Fruit fly (Drosophila melanogaster) whole organism, embryonic: ENCODE results near the gene edin.

Experiments
- Ada2b ChIP-seq: fragments of 200-800 bp; sonication (Bioruptor generic); IDR thresholded peaks from 2 replicates; pipeline ENCODE4 v1.3.6; 2022; ENCODE audit warnings: missing biosample characterization, missing genetic modification characterization
- Bdp1 ChIP-seq: fragments of 200-800 bp; sonication (Bioruptor generic); optimal IDR thresholded peaks from 3 replicates; lab custom pipeline; 2016; ENCODE audit warnings: missing biosample characterization, missing genetic modification characterization
- CG10959 ChIP-seq: fragments of 200-800 bp; sonication (Bioruptor generic); IDR thresholded peaks from 2 replicates; pipeline ENCODE4 v1.3.6; 2022; ENCODE audit warnings: missing biosample characterization, missing genetic modification characterization
- CG12071 ChIP-seq: fragments of 200-800 bp; sonication (Bioruptor generic); optimal IDR thresholded peaks from 3 replicates; lab custom pipeline; 2018; ENCODE audit warnings: missing biosample characterization, mild to moderate bottlenecking, missing genetic modification characterization
- CG12104 ChIP-seq: fragments of 200-800 bp; sonication (Bioruptor generic); optimal IDR thresholded peaks from 3 replicates; lab custom pipeline; 2016; ENCODE audit warnings: missing biosample characterization, missing genetic modification characterization
- CG12744 ChIP-seq: fragments of 200-800 bp; sonication (Bioruptor generic); optimal IDR thresholded peaks from 2 replicates; lab custom pipeline; 2016; ENCODE audit warnings: missing biosample characterization, missing genetic modification characterization
- CG15479 ChIP-seq: fragments of 200-800 bp; sonication (Bioruptor generic); optimal IDR thresholded peaks from 3 replicates; lab custom pipeline; 2019; ENCODE audit warnings: missing biosample characterization, mild to moderate bottlenecking, missing genetic modification characterization, moderate library complexity
- CG15601 ChIP-seq: fragments of 200-800 bp; sonication (Bioruptor generic); optimal IDR thresholded peaks from 3 replicates; lab custom pipeline; 2019; ENCODE audit warnings: missing biosample characterization, mild to moderate bottlenecking, missing genetic modification characterization, moderate library complexity
- CG15696 ChIP-seq: fragments of 200-800 bp; sonication (Bioruptor generic); optimal IDR thresholded peaks from 2 replicates; lab custom pipeline; 2019; ENCODE audit warnings: missing biosample characterization, mild to moderate bottlenecking, missing genetic modification characterization, moderate library complexity
- CG16813 ChIP-seq: fragments of 200-800 bp; sonication (Bioruptor generic); IDR thresholded peaks from 3 replicates; pipeline ENCODE4 v1.3.6; 2022; ENCODE audit warnings: missing biosample characterization, missing genetic modification characterization; ENCODE audit not compliant: partially characterized antibody
- CG16815 ChIP-seq: fragments of 200-800 bp; sonication (Bioruptor generic); optimal IDR thresholded peaks from 3 replicates; lab custom pipeline; 2017; ENCODE audit warnings: missing biosample characterization, mild to moderate bottlenecking, missing genetic modification characterization
- CG1792 ChIP-seq: fragments of 200-800 bp; sonication (Bioruptor generic); optimal IDR thresholded peaks from 2 replicates; lab custom pipeline; 2016; ENCODE audit warnings: missing biosample characterization, missing genetic modification characterization
- CG2116 ChIP-seq: fragments of 200-800 bp; sonication (Bioruptor generic); optimal IDR thresholded peaks from 3 replicates; lab custom pipeline; 2018; ENCODE audit warnings: missing biosample characterization, mild to moderate bottlenecking, missing genetic modification characterization
- CG30431 ChIP-seq: fragments of 200-800 bp; sonication (Bioruptor generic); optimal IDR thresholded peaks from 2 replicates; lab custom pipeline; 2017; ENCODE audit warnings: missing biosample characterization, missing genetic modification characterization
- CG34422 ChIP-seq: fragments of 200-800 bp; sonication (Bioruptor generic); IDR thresholded peaks from 3 replicates; pipeline ENCODE4 v1.3.6; 2022; ENCODE audit warnings: missing biosample characterization, missing genetic modification characterization
- CG7786 ChIP-seq: fragments of 200-800 bp; sonication (Bioruptor generic); optimal IDR thresholded peaks from 2 replicates; lab custom pipeline; 2016; ENCODE audit warnings: missing biosample characterization, missing genetic modification characterization
- CG7839 ChIP-seq: fragments of 200-800 bp; sonication (Bioruptor generic); optimal IDR thresholded peaks from 3 replicates; lab custom pipeline; 2018; ENCODE audit warnings: missing biosample characterization, mild to moderate bottlenecking, missing genetic modification characterization, moderate library complexity
- CG8359 ChIP-seq: fragments of 200-800 bp; sonication (Bioruptor generic); optimal IDR thresholded peaks from 2 replicates; lab custom pipeline; 2017; ENCODE audit warnings: missing biosample characterization, mild to moderate bottlenecking, missing genetic modification characterization, borderline replicate concordance
- CG9437 ChIP-seq: fragments of 200-800 bp; sonication (Bioruptor generic); optimal IDR thresholded peaks from 2 replicates; lab custom pipeline; 2018; ENCODE audit warnings: missing biosample characterization, mild to moderate bottlenecking, missing genetic modification characterization
- CrebB ChIP-seq: fragments of 200-800 bp; sonication (Bioruptor generic); optimal IDR thresholded peaks from 3 replicates; lab custom pipeline; 2018; ENCODE audit warnings: missing biosample characterization, mild to moderate bottlenecking, missing genetic modification characterization
- Dip3 ChIP-seq: fragments of 200-800 bp; sonication (Bioruptor generic); optimal IDR thresholded peaks from 3 replicates; lab custom pipeline; 2016; ENCODE audit warnings: missing biosample characterization, missing genetic modification characterization
- Fer2 ChIP-seq: fragments of 200-800 bp; sonication (Bioruptor generic); optimal IDR thresholded peaks from 2 replicates; lab custom pipeline; 2018; ENCODE audit warnings: missing biosample characterization, mild to moderate bottlenecking, missing genetic modification characterization, moderate library complexity
- H15 ChIP-seq: fragments of 200-800 bp; sonication (Bioruptor generic); IDR thresholded peaks from 3 replicates; pipeline ENCODE4 v1.3.6; 2022; ENCODE audit warnings: missing biosample characterization, missing genetic modification characterization
- HmgD ChIP-seq: fragments of 200-800 bp; sonication (Bioruptor generic); optimal IDR thresholded peaks from 3 replicates; lab custom pipeline; 2016; ENCODE audit warnings: missing biosample characterization, missing genetic modification characterization
- HmgZ ChIP-seq: fragments of 200-800 bp; sonication (Bioruptor generic); optimal IDR thresholded peaks from 2 replicates; lab custom pipeline; 2018; ENCODE audit warnings: missing biosample characterization, mild to moderate bottlenecking, missing genetic modification characterization
- Hr78 ChIP-seq, 2 experiments: fragments of 200-800 bp in 1 of 2; fragments of >200 bp in 1 of 2; sonication (Bioruptor generic) in 1 of 2; optimal IDR thresholded peaks; 2 replicates each; lab custom pipeline; 2017 to 2019; ENCODE audit warnings: missing biosample characterization in 2 of 2, missing genetic modification characterization in 2 of 2, mild to moderate bottlenecking in 1 of 2, moderate library complexity in 1 of 2
- Max ChIP-seq: fragments of 200-800 bp; sonication (Bioruptor generic); optimal IDR thresholded peaks from 2 replicates; lab custom pipeline; 2016; ENCODE audit warnings: missing biosample characterization, mild to moderate bottlenecking, missing genetic modification characterization
- Med ChIP-seq: fragments of 200-800 bp; sonication (Bioruptor generic); peaks from one replicate; lab custom pipeline; 2016; ENCODE audit warnings: missing biosample characterization, missing genetic modification characterization, mild to moderate bottlenecking, inconsistent platforms, moderate library complexity
- Mes4 ChIP-seq: fragments of 200-800 bp; sonication (Bioruptor generic); optimal IDR thresholded peaks from 2 replicates; lab custom pipeline; 2016; ENCODE audit warnings: missing biosample characterization, missing genetic modification characterization
- Myb ChIP-seq: fragments of 200-800 bp; sonication (Bioruptor generic); optimal IDR thresholded peaks from 2 replicates; lab custom pipeline; 2016; ENCODE audit warnings: missing biosample characterization, missing genetic modification characterization
- Nf-YA ChIP-seq: fragments of 200-800 bp; sonication (Bioruptor generic); IDR thresholded peaks from 2 replicates; pipeline ENCODE4 v1.3.6; 2022; ENCODE audit warnings: missing biosample characterization, missing genetic modification characterization
- YL-1 ChIP-seq: fragments of 200-800 bp; sonication (Bioruptor generic); optimal IDR thresholded peaks from 3 replicates; lab custom pipeline; 2017; ENCODE audit warnings: missing biosample characterization, mild to moderate bottlenecking, missing genetic modification characterization
- ac ChIP-seq: fragments of 200-800 bp; sonication (Bioruptor generic); optimal IDR thresholded peaks from 3 replicates; lab custom pipeline; 2017; ENCODE audit warnings: missing biosample characterization, mild to moderate bottlenecking, missing genetic modification characterization
- al ChIP-seq: fragments of 200-800 bp; sonication (Bioruptor generic); IDR thresholded peaks from 2 replicates; pipeline ENCODE4 v1.3.6; 2022; ENCODE audit warnings: missing biosample characterization, missing genetic modification characterization
- az2 ChIP-seq: fragments of 200-800 bp; sonication (Bioruptor generic); optimal IDR thresholded peaks from 3 replicates; lab custom pipeline; 2016; ENCODE audit warnings: missing biosample characterization, missing genetic modification characterization
- bab2 ChIP-seq: fragments of 200-800 bp; sonication (Bioruptor generic); optimal IDR thresholded peaks from 2 replicates; lab custom pipeline; 2016; ENCODE audit warnings: missing biosample characterization, missing genetic modification characterization
- bigmax ChIP-seq: fragments of 200-800 bp; sonication (Bioruptor generic); optimal IDR thresholded peaks from 2 replicates; lab custom pipeline; 2018; ENCODE audit warnings: missing biosample characterization, mild to moderate bottlenecking, missing genetic modification characterization
- chinmo ChIP-seq: fragments of 200-800 bp; sonication (Bioruptor generic); IDR thresholded peaks from 4 replicates; pipeline ENCODE4 v1.3.6; 2022; ENCODE audit warnings: missing biosample characterization, missing genetic modification characterization; ENCODE audit not compliant: partially characterized antibody
- dmrt11E ChIP-seq: fragments of 200-800 bp; sonication (Bioruptor generic); optimal IDR thresholded peaks from 3 replicates; lab custom pipeline; 2018; ENCODE audit warnings: missing biosample characterization, mild to moderate bottlenecking, missing genetic modification characterization, moderate library complexity
- gem ChIP-seq: fragments of 200-800 bp; sonication (Bioruptor generic); optimal IDR thresholded peaks from 2 replicates; lab custom pipeline; 2019; ENCODE audit warnings: missing biosample characterization, mild to moderate bottlenecking, missing genetic modification characterization, moderate library complexity
- h ChIP-seq: fragments of >200 bp; optimal IDR thresholded peaks from 2 replicates; lab custom pipeline; 2017
- ind ChIP-seq: fragments of 200-800 bp; sonication (Bioruptor generic); optimal IDR thresholded peaks from 3 replicates; lab custom pipeline; 2016; ENCODE audit warnings: missing biosample characterization, missing genetic modification characterization
- insv ChIP-seq, 2 experiments: fragments of 200-800 bp; sonication (Bioruptor generic); optimal IDR thresholded peaks; 3 replicates each; lab custom pipeline; 2016 to 2018; ENCODE audit warnings: missing biosample characterization in 2 of 2, missing genetic modification characterization in 2 of 2
- inv ChIP-seq: fragments of 200-800 bp; sonication (Bioruptor generic); IDR thresholded peaks from 2 replicates; pipeline ENCODE4 v1.3.6; 2022; ENCODE audit warnings: missing biosample characterization, missing genetic modification characterization; ENCODE audit not compliant: partially characterized antibody
- lbe ChIP-seq: fragments of 200-800 bp; sonication (Bioruptor generic); optimal IDR thresholded peaks from 2 replicates; lab custom pipeline; 2016; ENCODE audit warnings: missing biosample characterization, mild to moderate bottlenecking, missing genetic modification characterization
- row ChIP-seq: fragments of 200-800 bp; sonication (Bioruptor generic); IDR thresholded peaks from 3 replicates; pipeline ENCODE4 v1.3.6; 2022; ENCODE audit warnings: missing biosample characterization, missing genetic modification characterization
- ssp ChIP-seq: fragments of 200-800 bp; sonication (Bioruptor generic); IDR thresholded peaks from 2 replicates; pipeline ENCODE4 v1.3.6; 2022; ENCODE audit warnings: missing biosample characterization, missing genetic modification characterization
- stwl ChIP-seq: fragments of 200-800 bp; sonication (Bioruptor generic); optimal IDR thresholded peaks from 3 replicates; lab custom pipeline; 2018; ENCODE audit warnings: missing biosample characterization, mild to moderate bottlenecking, missing genetic modification characterization, moderate library complexity
- unc-4 ChIP-seq: fragments of 200-800 bp; sonication (Bioruptor generic); IDR thresholded peaks from 2 replicates; pipeline ENCODE4 v1.3.6; 2022; ENCODE audit warnings: missing biosample characterization, missing genetic modification characterization; ENCODE audit not compliant: partially characterized antibody
- vvl ChIP-seq: fragments of 200-800 bp; sonication (Bioruptor generic); IDR thresholded peaks from 2 replicates; pipeline ENCODE4 v1.3.6; 2022; ENCODE audit warnings: missing biosample characterization, missing genetic modification characterization
- zf30C ChIP-seq: fragments of 200-800 bp; sonication (Bioruptor generic); optimal IDR thresholded peaks from 3 replicates; lab custom pipeline; 2018; ENCODE audit warnings: missing biosample characterization, mild to moderate bottlenecking, missing genetic modification characterization

edin gene

dm6 chr3L:17475979-17476393 is 18.7 kb upstream of the edin start, which contains the start of gene CG34250 (continued):
- no peak for TF ChIP-seq zf30C (GFP tag; lab: Kevin White, UChicago)
- peak; percentile 100 for TF ChIP-seq CG2116 (GFP tag; lab: Kevin White, UChicago)
- no peak for TF ChIP-seq H15 (GFP tag; lab: Robert Waterston, UW)
- TF ChIP-seq Nf-YA (GFP tag; lab: Robert Waterston, UW): no peak
- no peak for TF ChIP-seq CG12744 (GFP tag; lab: Kevin White, UChicago)
- peak; percentile 59 for TF ChIP-seq HmgZ (tag; lab: Kevin White, UChicago)
- peak; percentile 11 for TF ChIP-seq Bdp1 (GFP tag; lab: Kevin White, UChicago)
- no peak for TF ChIP-seq Hr78 (GFP tag; optimal IDR thresholded peaks at IDR 0.05; lab: Kevin White, UChicago)
- peak; percentile 83 for TF ChIP-seq stwl (tag; lab: Kevin White, UChicago)
- peak; percentile 67 for TF ChIP-seq lbe (GFP tag; lab: Kevin White, UChicago)
- peak; percentile 62; the same call in 2 of the 4 replicates for TF ChIP-seq chinmo (GFP tag; lab: Robert Waterston, UW)
- TF ChIP-seq HmgD (GFP tag; lab: Kevin White, UChicago): no peak
- TF ChIP-seq CG16813 (GFP tag; lab: Robert Waterston, UW): peak; percentile 75
- no peak for TF ChIP-seq Fer2
- peak; percentile 75 for TF ChIP-seq YL-1 (GFP tag; lab: Kevin White, UChicago)
- no peak for TF ChIP-seq vvl (GFP tag; lab: Robert Waterston, UW)
- no peak for TF ChIP-seq CG9437 (GFP tag; lab: Kevin White, UChicago)
- peak; percentile 53 for TF ChIP-seq Max (GFP tag; lab: Kevin White, UChicago)
- TF ChIP-seq az2 (GFP tag; lab: Kevin White, UChicago): peak; percentile 18
- no peak for TF ChIP-seq ssp
- TF ChIP-seq CG15479: no peak
- TF ChIP-seq CG12071 (GFP tag; lab: Kevin White, UChicago): no peak
- TF ChIP-seq CG15696: no peak
- peak; percentile 38 for TF ChIP-seq CG12104 (GFP tag; lab: Kevin White, UChicago)
- TF ChIP-seq row (GFP tag; lab: Robert Waterston, UW): peak; percentile 47; the same call in 1 of the 3 replicates
- peak; percentile 25 for TF ChIP-seq CG7786 (GFP tag; lab: Kevin White, UChicago)
- TF ChIP-seq h: no peak
- TF ChIP-seq unc-4: peak; percentile 85
- peak; percentile 67 for TF ChIP-seq Med (GFP tag; lab: Kevin White, UChicago)
- TF ChIP-seq CG1792: no peak
- TF ChIP-seq insv (GFP tag; optimal IDR thresholded peaks at IDR 0.05; lab: Kevin White, UChicago): peak in 1 of 2 experiments; percentile 50
- TF ChIP-seq CG10959 (GFP tag; lab: Robert Waterston, UW): no peak
- no peak for TF ChIP-seq CG30431 (GFP tag; lab: Kevin White, UChicago)
- peak; percentile 44 for TF ChIP-seq ind (GFP tag; lab: Kevin White, UChicago)
- peak; percentile 58 for TF ChIP-seq CG15601 (tag; lab: Kevin White, UChicago)
- no peak for TF ChIP-seq CrebB
- peak; percentile 63 for TF ChIP-seq Myb (GFP tag; lab: Kevin White, UChicago)
- TF ChIP-seq inv (GFP tag; lab: Robert Waterston, UW): peak; percentile 72; the same call in 1 of the 2 replicates
- TF ChIP-seq bab2 (GFP tag; lab: Kevin White, UChicago): no peak
- TF ChIP-seq dmrt11E (tag; lab: Kevin White, UChicago): no peak
- no peak for TF ChIP-seq al
- TF ChIP-seq CG7839 (tag; lab: Kevin White, UChicago): peak; percentile 9
- TF ChIP-seq CG16815 (GFP tag; lab: Kevin White, UChicago): no peak
- TF ChIP-seq CG8359 (GFP tag; lab: Kevin White, UChicago): no peak
- no peak; the same call in 1 of the 2 replicates for TF ChIP-seq Ada2b (GFP tag; lab: Robert Waterston, UW)
- TF ChIP-seq Dip3 (GFP tag; lab: Kevin White, UChicago): peak; percentile 19
- TF ChIP-seq bigmax (GFP tag; lab: Kevin White, UChicago): no peak
- TF ChIP-seq gem (tag; lab: Kevin White, UChicago): peak; percentile 33
- TF ChIP-seq Mes4: no peak
- TF ChIP-seq CG34422 (GFP tag; lab: Robert Waterston, UW): peak; percentile 48; the same call in 1 of the 3 replicates
- TF ChIP-seq ac (GFP tag; lab: Kevin White, UChicago): no peak
